Worm (Caenorhabditis elegans) whole organism, midembryonic: ENCODE results near the gene srz-18.

Experiments
- T22C8.4 ChIP-seq: fragments of 200-800 bp; sonication (Bioruptor generic); IDR thresholded peaks from 2 replicates; pipeline ENCODE4 v1.3.6; 2022; ENCODE audit warnings: missing genetic modification characterization, missing compliant biosample characterization
- cog-1 ChIP-seq: sonication (generic microtip); optimal IDR thresholded peaks from 2 replicates; lab custom pipeline; 2016; ENCODE audit warnings: missing genetic modification characterization, missing compliant biosample characterization
- flt-1 ChIP-seq: fragments of 200-800 bp; sonication (Bioruptor generic); IDR thresholded peaks from 2 replicates; pipeline ENCODE4 v1.3.6; 2022; ENCODE audit warnings: missing genetic modification characterization, missing compliant biosample characterization
- med-1 ChIP-seq: sonication (generic microtip); optimal IDR thresholded peaks from 2 replicates; lab custom pipeline; 2017; ENCODE audit warnings: missing genetic modification characterization, mild to moderate bottlenecking, missing compliant biosample characterization, antibody characterized with exemption, missing genetic modification reagents; ENCODE audit not compliant: insufficient read depth
- ref-1 ChIP-seq: fragments of 200-800 bp; sonication (Bioruptor generic); conservative IDR thresholded peaks from 2 replicates; pipeline ENCODE4 v1.3.6; 2022; ENCODE audit warnings: missing genetic modification reagents, missing genetic modification characterization, missing compliant biosample characterization
- tab-1 ChIP-seq: fragments of 200-800 bp; sonication (Bioruptor generic); IDR thresholded peaks from 2 replicates; pipeline ENCODE4 v1.3.6; 2022; ENCODE audit warnings: missing genetic modification characterization, missing compliant biosample characterization
- ztf-23 ChIP-seq: fragments of 200-800 bp; sonication (Bioruptor generic); IDR thresholded peaks from 2 replicates; pipeline ENCODE4 v1.3.6; 2022; ENCODE audit warnings: missing genetic modification reagents, missing genetic modification characterization, missing compliant biosample characterization
- ztf-29 ChIP-seq: fragments of 200-800 bp; sonication (Bioruptor generic); IDR thresholded peaks from 2 replicates; pipeline ENCODE4 v1.3.6; 2022; ENCODE audit warnings: missing genetic modification reagents, missing genetic modification characterization, missing compliant biosample characterization

DNA sequence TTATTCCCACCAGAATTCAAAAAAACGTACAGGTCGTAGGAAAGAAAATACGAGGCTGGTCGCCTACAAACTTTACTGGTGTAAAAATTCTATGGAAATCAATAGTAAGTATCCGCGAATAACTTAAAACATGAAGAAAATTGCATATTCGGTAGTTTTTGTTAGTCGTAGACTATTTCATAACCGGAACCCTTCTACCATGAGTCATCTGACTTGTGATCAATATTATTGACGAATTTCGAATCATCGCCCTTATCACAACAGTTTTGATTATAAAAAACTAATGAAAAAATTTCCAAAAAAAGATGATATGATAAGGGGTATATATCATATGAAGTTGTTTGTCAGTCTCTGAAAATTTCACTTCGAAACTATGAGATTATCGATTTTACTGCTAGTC is 33.5 kb downstream of the srz-18 start, which contains the start of gene W01F3.2:
- TF ChIP-seq T22C8.4 (no peak), flt-1 (GFP tag; lab: Robert Waterston, UW) (no peak), cog-1 (tag; lab: Kevin White, UChicago) (no peak), ref-1 (GFP tag; lab: Robert Waterston, UW) (no peak), ztf-29 (GFP tag; lab: Robert Waterston, UW) (no peak), med-1 (GFP tag; lab: Kevin White, UChicago) (no peak), ztf-23 (GFP tag; lab: Robert Waterston, UW) (no peak), tab-1 (GFP tag; lab: Robert Waterston, UW) (no peak)
